Fruit fly (Drosophila melanogaster) whole organism, wandering third instar larva: Measurements from ENCODE around the gene dj-1beta.

Experiments
- Abd-B ChIP-seq: fragments of >200 bp; optimal IDR thresholded peaks from 2 replicates; lab custom pipeline; 2017; ENCODE audit warnings: missing biosample characterization, missing genetic modification characterization
- CG32264 ChIP-seq: fragments of 200-800 bp; sonication (Bioruptor generic); optimal IDR thresholded peaks from 2 replicates; lab custom pipeline; 2016; ENCODE audit warnings: missing biosample characterization, missing genetic modification characterization
- CG9705 ChIP-seq: fragments of 200-800 bp; sonication (Bioruptor generic); optimal IDR thresholded peaks from 2 replicates; lab custom pipeline; 2018; ENCODE audit warnings: missing biosample characterization, mild to moderate bottlenecking, missing genetic modification characterization
- CrebA ChIP-seq: fragments of 200-800 bp; sonication (Bioruptor generic); optimal IDR thresholded peaks from 2 replicates; lab custom pipeline; 2016; ENCODE audit warnings: missing biosample characterization, mild to moderate bottlenecking, missing genetic modification characterization, borderline replicate concordance
- Dfd ChIP-seq: fragments of >200 bp; optimal IDR thresholded peaks from 2 replicates; lab custom pipeline; 2017; ENCODE audit warnings: missing biosample characterization, missing genetic modification characterization
- Dif ChIP-seq: fragments of 200-275, 200-300 bp; sonication (Bioruptor generic); optimal IDR thresholded peaks from 2 replicates; lab custom pipeline; 2018; ENCODE audit warnings: missing biosample characterization, missing genetic modification characterization; ENCODE audit not compliant: partially characterized antibody
- GATAd ChIP-seq: sonication (Bioruptor generic); optimal IDR thresholded peaks from 2 replicates; lab custom pipeline; 2016; ENCODE audit warnings: missing biosample characterization, missing genetic modification characterization
- HLH106 ChIP-seq: fragments of 200-800 bp; optimal IDR thresholded peaks from 3 replicates; lab custom pipeline; 2019; ENCODE audit warnings: missing biosample characterization, mild to moderate bottlenecking, missing genetic modification characterization, moderate library complexity
- Hnf4 ChIP-seq: fragments of 200-800 bp; sonication (Bioruptor generic); optimal IDR thresholded peaks from 2 replicates; lab custom pipeline; 2016; ENCODE audit warnings: missing biosample characterization, mild to moderate bottlenecking, missing genetic modification characterization
- Hr78 ChIP-seq: fragments of >200 bp; optimal IDR thresholded peaks from 2 replicates; lab custom pipeline; 2017; ENCODE audit warnings: missing biosample characterization, missing genetic modification characterization
- Hr83 ChIP-seq: fragments of 200-300 bp; sonication (Bioruptor generic); optimal IDR thresholded peaks from 2 replicates; lab custom pipeline; 2016; ENCODE audit warnings: missing biosample characterization, mild to moderate bottlenecking, missing genetic modification characterization, moderate library complexity; ENCODE audit not compliant: poor library complexity, severe bottlenecking
- Jra ChIP-seq: sonication (Bioruptor generic); optimal IDR thresholded peaks from 2 replicates; lab custom pipeline; 2016; ENCODE audit warnings: missing biosample characterization, missing genetic modification characterization
- Mio ChIP-seq: sonication (Bioruptor generic); optimal IDR thresholded peaks from 2 replicates; lab custom pipeline; 2016; ENCODE audit warnings: missing biosample characterization, missing genetic modification characterization
- Myc ChIP-seq: fragments of >200 bp; optimal IDR thresholded peaks from 2 replicates; lab custom pipeline; 2017
- N ChIP-seq: fragments of >200 bp; optimal IDR thresholded peaks from 2 replicates; lab custom pipeline; 2018; ENCODE audit warnings: missing biosample characterization, missing external identifiers, missing genetic modification characterization
- OdsH ChIP-seq: fragments of 200-800 bp; sonication (Bioruptor generic); optimal IDR thresholded peaks from 2 replicates; lab custom pipeline; 2016; ENCODE audit warnings: missing biosample characterization, mild to moderate bottlenecking, missing genetic modification characterization
- Rel ChIP-seq, 2 experiments: fragments of 200-800 bp; sonication (Bioruptor generic) in 1 of 2; optimal IDR thresholded peaks; 2 replicates in 1 of 2; 3 replicates in 1 of 2; lab custom pipeline; 2016 to 2019; ENCODE audit warnings: mild to moderate bottlenecking in 2 of 2, missing biosample characterization in 2 of 2, missing genetic modification characterization in 2 of 2, moderate library complexity in 1 of 2
- Sp1 ChIP-seq: fragments of 200-800 bp; sonication (Bioruptor generic); optimal IDR thresholded peaks from 3 replicates; lab custom pipeline; 2019; ENCODE audit warnings: missing biosample characterization, mild to moderate bottlenecking, missing genetic modification characterization, moderate library complexity
- Vsx2 ChIP-seq: fragments of 200-300, 225-300 bp; sonication (Bioruptor generic); optimal IDR thresholded peaks from 2 replicates; lab custom pipeline; 2018; ENCODE audit warnings: missing biosample characterization, missing genetic modification characterization; ENCODE audit not compliant: partially characterized antibody
- br ChIP-seq: fragments of 200-800 bp; sonication (Bioruptor generic); optimal IDR thresholded peaks from 2 replicates; lab custom pipeline; 2016; ENCODE audit warnings: missing biosample characterization, missing genetic modification characterization
- brk ChIP-seq: fragments of 200-800 bp; sonication (Bioruptor generic); optimal IDR thresholded peaks from 2 replicates; lab custom pipeline; 2016; ENCODE audit warnings: missing biosample characterization, mild to moderate bottlenecking, missing genetic modification characterization
- dl ChIP-seq, 2 experiments: fragments of 175-275, 200-275 bp in 1 of 2; fragments of 200-275 bp in 1 of 2; sonication (Bioruptor generic); optimal IDR thresholded peaks; lab custom pipeline; 2018; ENCODE audit warnings: mild to moderate bottlenecking in 2 of 2, missing biosample characterization in 2 of 2, missing genetic modification characterization in 2 of 2, moderate library complexity in 2 of 2; ENCODE audit not compliant: partially characterized antibody in 2 of 2, insufficient read depth in 1 of 2
- dmrt93B ChIP-seq: fragments of 200-800 bp; sonication (Bioruptor generic); optimal IDR thresholded peaks from 2 replicates; lab custom pipeline; 2018; ENCODE audit warnings: missing biosample characterization, mild to moderate bottlenecking, missing genetic modification characterization
- dsf ChIP-seq: sonication (Bioruptor generic); optimal IDR thresholded peaks from 2 replicates; lab custom pipeline; 2016; ENCODE audit warnings: missing biosample characterization, missing genetic modification characterization, borderline replicate concordance
- ey ChIP-seq: fragments of 200-800 bp; sonication (Bioruptor generic); optimal IDR thresholded peaks from 2 replicates; lab custom pipeline; 2016; ENCODE audit warnings: missing biosample characterization, missing genetic modification characterization
- foxo ChIP-seq, 2 experiments: fragments of 200-800 bp; sonication (Bioruptor generic); optimal IDR thresholded peaks; 2 replicates in 1 of 2; 3 replicates in 1 of 2; lab custom pipeline; 2016 to 2017; ENCODE audit warnings: missing biosample characterization in 2 of 2, missing genetic modification characterization in 2 of 2
- fru ChIP-seq: fragments of 200-800 bp; sonication (Bioruptor generic); optimal IDR thresholded peaks from 3 replicates; lab custom pipeline; 2016; ENCODE audit warnings: missing biosample characterization, mild to moderate bottlenecking, missing genetic modification characterization
- h ChIP-seq: fragments of 200-800 bp; sonication (Bioruptor generic); optimal IDR thresholded peaks from 3 replicates; lab custom pipeline; 2016; ENCODE audit warnings: missing biosample characterization, mild to moderate bottlenecking, missing genetic modification characterization
- jim ChIP-seq: fragments of 175-275, 200-325 bp; sonication (Bioruptor generic); optimal IDR thresholded peaks from 2 replicates; lab custom pipeline; 2016; ENCODE audit warnings: missing biosample characterization, mild to moderate bottlenecking, missing genetic modification characterization
- lola ChIP-seq: fragments of >200 bp; optimal IDR thresholded peaks from 2 replicates; lab custom pipeline; 2017; ENCODE audit warnings: missing biosample characterization, missing genetic modification characterization
- pan ChIP-seq: fragments of >200 bp; optimal IDR thresholded peaks from 2 replicates; lab custom pipeline; 2017
- psq ChIP-seq: fragments of 200-800 bp; sonication (Bioruptor generic); optimal IDR thresholded peaks from 3 replicates; lab custom pipeline; 2017; ENCODE audit warnings: missing biosample characterization, mild to moderate bottlenecking, missing genetic modification characterization, moderate library complexity
- rgr ChIP-seq: fragments of 200-800 bp; sonication (Bioruptor generic); optimal IDR thresholded peaks from 3 replicates; lab custom pipeline; 2016; ENCODE audit warnings: missing biosample characterization, mild to moderate bottlenecking, missing genetic modification characterization
- sage ChIP-seq: fragments of 200-800 bp; sonication (Bioruptor generic); optimal IDR thresholded peaks from 2 replicates; lab custom pipeline; 2016; ENCODE audit warnings: missing biosample characterization, mild to moderate bottlenecking, missing genetic modification characterization
- sv ChIP-seq: fragments of 200-800 bp; sonication (Bioruptor generic); optimal IDR thresholded peaks from 3 replicates; lab custom pipeline; 2016; ENCODE audit warnings: missing biosample characterization, missing genetic modification characterization
- tai ChIP-seq: sonication (Bioruptor generic); optimal IDR thresholded peaks from 2 replicates; lab custom pipeline; 2016; ENCODE audit warnings: missing biosample characterization, missing genetic modification characterization
- usp ChIP-seq: fragments of >200 bp; optimal IDR thresholded peaks from 2 replicates; lab custom pipeline; 2017; ENCODE audit warnings: missing biosample characterization, missing genetic modification characterization
- woc ChIP-seq: sonication (Bioruptor generic); optimal IDR thresholded peaks from 2 replicates; lab custom pipeline; 2016; ENCODE audit warnings: missing biosample characterization, mild to moderate bottlenecking, missing genetic modification characterization

The dj-1beta gene

dm6 chr3R:30833078-30833477, 26.2 kb downstream of the dj-1beta start (continued):
- TF ChIP-seq usp (GFP tag; lab: Kevin White, UChicago) = no peak
- TF ChIP-seq CrebA (GFP tag; lab: Kevin White, UChicago) = no peak
- TF ChIP-seq Rel (GFP tag; optimal IDR thresholded peaks at IDR 0.05; lab: Kevin White, UChicago) = no peak
- no peak for TF ChIP-seq Rel (tag; optimal IDR thresholded peaks at IDR 0.05; lab: Kevin White, UChicago)
- no peak for TF ChIP-seq Hr83 (GFP tag; lab: Kevin White, UChicago)
- TF ChIP-seq tai = no peak
- TF ChIP-seq br (GFP tag; lab: Kevin White, UChicago) = no peak
- TF ChIP-seq HLH106 (tag; lab: Kevin White, UChicago) = no peak
- peak; percentile 16 for TF ChIP-seq Sp1
- TF ChIP-seq brk (GFP tag; lab: Kevin White, UChicago) = peak; percentile 17
- no peak for TF ChIP-seq dsf (GFP tag; lab: Kevin White, UChicago)

dm6 chr3R:30840741-30841140, 33.8 kb downstream of the dj-1beta start:
- TF ChIP-seq br (GFP tag; lab: Kevin White, UChicago) = no peak
- no peak for TF ChIP-seq GATAd (GFP tag; lab: Kevin White, UChicago)
- no peak for TF ChIP-seq CrebA (GFP tag; lab: Kevin White, UChicago)
- no peak for TF ChIP-seq Hr83 (GFP tag; lab: Kevin White, UChicago)
- TF ChIP-seq CG32264 = no peak
- TF ChIP-seq pan (lab: Kevin White, UChicago) = no peak
- no peak for TF ChIP-seq jim (GFP tag; lab: Kevin White, UChicago)
- TF ChIP-seq Dif (GFP tag; lab: Kevin White, UChicago) = no peak
- no peak for TF ChIP-seq lola (GFP tag; lab: Kevin White, UChicago)
- TF ChIP-seq dl (GFP tag; optimal IDR thresholded peaks at IDR 0.05; lab: Kevin White, UChicago; ENCODE audit: insufficient read depth in 1 of 2, partially characterized antibody in 2 of 2) = no peak
- no peak for TF ChIP-seq CG9705
- TF ChIP-seq h = no peak
- no peak for TF ChIP-seq tai

- no peak for TF ChIP-seq Abd-B (GFP tag; lab: Kevin White, UChicago)
- TF ChIP-seq psq (GFP tag; lab: Kevin White, UChicago) = no peak
- TF ChIP-seq Jra (GFP tag; lab: Kevin White, UChicago) = no peak
- TF ChIP-seq Myc = no peak
- no peak for TF ChIP-seq N (GFP tag; lab: Kevin White, UChicago)
- TF ChIP-seq Hnf4 (GFP tag; lab: Kevin White, UChicago) = no peak
- no peak for TF ChIP-seq dl (GFP tag; optimal IDR thresholded peaks at IDR 0.05; lab: Kevin White, UChicago; ENCODE audit: insufficient read depth in 1 of 2, partially characterized antibody in 2 of 2)
- no peak for TF ChIP-seq Hr78 (GFP tag; lab: Kevin White, UChicago)
- TF ChIP-seq Mio (GFP tag; lab: Kevin White, UChicago) = no peak
- no peak for TF ChIP-seq GATAd (GFP tag; lab: Kevin White, UChicago)
- TF ChIP-seq fru (GFP tag; lab: Kevin White, UChicago) = peak; percentile 14
- peak; percentile 30 for TF ChIP-seq Sp1
- peak in 1 of 2 experiments; percentile 51 for TF ChIP-seq foxo (GFP tag; optimal IDR thresholded peaks at IDR 0.05; lab: Kevin White, UChicago)
- peak; percentile 44 for TF ChIP-seq HLH106 (tag; lab: Kevin White, UChicago)
- TF ChIP-seq rgr (GFP tag; lab: Kevin White, UChicago) = no peak
- TF ChIP-seq sv (GFP tag; lab: Kevin White, UChicago) = no peak
- no peak for TF ChIP-seq Dfd (GFP tag; lab: Kevin White, UChicago)
- TF ChIP-seq CrebA (GFP tag; lab: Kevin White, UChicago) = no peak
- peak; percentile 29 for TF ChIP-seq dmrt93B (GFP tag; lab: Kevin White, UChicago)
- TF ChIP-seq jim (GFP tag; lab: Kevin White, UChicago) = no peak
- no peak for TF ChIP-seq Vsx2 (GFP tag; lab: Kevin White, UChicago)
- TF ChIP-seq br (GFP tag; lab: Kevin White, UChicago) = peak; percentile 7
- no peak for TF ChIP-seq usp (GFP tag; lab: Kevin White, UChicago)
- no peak for TF ChIP-seq Dif (GFP tag; lab: Kevin White, UChicago)
- peak; percentile 46 for TF ChIP-seq ey (GFP tag; lab: Kevin White, UChicago)
- TF ChIP-seq CG9705 = no peak
- TF ChIP-seq tai = peak; percentile 11
- no peak for TF ChIP-seq brk (GFP tag; lab: Kevin White, UChicago)
- TF ChIP-seq Hr83 (GFP tag; lab: Kevin White, UChicago) = no peak
- peak; percentile 11 for TF ChIP-seq woc (GFP tag; lab: Kevin White, UChicago)
- peak; percentile 58 for TF ChIP-seq h
- no peak for TF ChIP-seq sage (GFP tag; lab: Kevin White, UChicago)
- TF ChIP-seq Rel (GFP tag; optimal IDR thresholded peaks at IDR 0.05; lab: Kevin White, UChicago) = no peak
- TF ChIP-seq Rel (tag; optimal IDR thresholded peaks at IDR 0.05; lab: Kevin White, UChicago) = no peak
- TF ChIP-seq OdsH = peak; percentile 3
- TF ChIP-seq CG32264 = no peak
- TF ChIP-seq lola (GFP tag; lab: Kevin White, UChicago) = no peak
- no peak for TF ChIP-seq dsf (GFP tag; lab: Kevin White, UChicago)
- TF ChIP-seq pan (lab: Kevin White, UChicago) = no peak
Measured at dm6 chr3R:30842199-30842598, 35.3 kb downstream of the dj-1beta start.
